Worm (Caenorhabditis elegans) whole organism, L2 larva: ENCODE results near the gene T04B2.8.

Experiments
- ceh-16 ChIP-seq: fragments of 150-350 bp; optimal IDR thresholded peaks from 2 replicates; lab custom pipeline; 2014; ENCODE audit warnings: missing biosample characterization, missing genetic modification characterization
- nhr-129 ChIP-seq: fragments of 150-350 bp; optimal IDR thresholded peaks from 2 replicates; lab custom pipeline; 2014; ENCODE audit warnings: missing biosample characterization, missing genetic modification characterization
- unc-39 ChIP-seq: fragments of 150-350 bp; optimal IDR thresholded peaks from 2 replicates; lab custom pipeline; 2014; ENCODE audit warnings: missing biosample characterization, missing genetic modification characterization

ce11 chrIV:10027566-10027965 lies 23.4 kb downstream of the T04B2.8 start, which contains the start of gene gipc-2:
- TF ChIP-seq nhr-129 (tag; lab: Kevin White, UChicago) (no peak), ceh-16 (tag; lab: Kevin White, UChicago) (no peak), unc-39 (tag; lab: Kevin White, UChicago) (no peak)
